Worm (Caenorhabditis elegans) whole organism, L1 larva: ENCODE measurements around the gene wht-3.

Source experiments
- elt-3 ChIP-seq, 6 experiments: fragments of 150-350 bp in 1 of 6; sonication (generic microtip); optimal IDR thresholded peaks; 2 replicates each; lab custom pipeline; 2017 to 2018; ENCODE audit warnings: missing biosample characterization in 6 of 6, missing genetic modification characterization in 6 of 6, inconsistent platforms in 1 of 6
- nhr-237 ChIP-seq: fragments of 150-350 bp; optimal IDR thresholded peaks from 2 replicates; lab custom pipeline; 2014; ENCODE audit warnings: missing biosample characterization, missing genetic modification characterization

DNA sequence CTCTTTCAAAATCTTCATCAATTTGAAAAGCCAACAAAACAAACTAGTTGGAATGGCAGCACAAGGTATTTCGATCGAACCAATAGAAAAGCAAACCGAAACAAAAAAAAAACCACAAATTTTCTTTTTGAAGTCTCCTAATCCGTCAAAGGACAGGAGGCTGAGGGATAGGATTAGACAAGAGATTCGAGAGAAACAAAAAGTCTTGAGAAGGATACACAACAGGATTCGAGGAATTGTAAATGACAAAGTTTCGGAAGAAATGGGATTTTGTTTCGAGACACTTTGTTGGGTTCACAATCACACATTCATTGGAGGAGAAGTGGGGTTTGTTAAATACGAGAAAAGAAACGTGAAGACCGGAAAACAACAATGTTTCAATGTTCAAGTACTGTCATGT is 50.4 kb downstream of the wht-3 start:
- TF ChIP-seq nhr-237 (no peak), elt-3 (tag; optimal IDR thresholded peaks at IDR 0.05; lab: Kevin White, UChicago) (no peak)
